Fruit fly (Drosophila melanogaster): ENCODE measurements around the gene CG14443.

CG14443 gene

dm6 chrX:6642593-6643257, 9.0 kb downstream of the CG14443 start (continued):
- TF ChIP-seq CG6163 (GFP tag; IDR thresholded peaks at IDR 0.05), result peak; percentile 80
- no peak for TF ChIP-seq fkh (GFP tag; optimal IDR thresholded peaks at IDR 0.05)
- TF ChIP-seq acj6 (GFP tag; optimal IDR thresholded peaks at IDR 0.05), result peak; percentile 31
- TF ChIP-seq CG6792 (GFP tag; optimal IDR thresholded peaks at IDR 0.05), result peak; percentile 55
- 0 out of 2 replicates have a peak, but pooled peaks have one; percentile 39 for TF ChIP-seq Gug (GFP tag; IDR thresholded peaks at IDR 0.05)
- TF ChIP-seq Eip75B (GFP tag; optimal IDR thresholded peaks at IDR 0.05), result peak; percentile 64
- TF ChIP-seq CG8119 (GFP tag; IDR thresholded peaks at IDR 0.05), result peak; percentile 77
- no peak for TF ChIP-seq Hr38 (GFP tag; optimal IDR thresholded peaks at IDR 0.05)
- no peak for TF ChIP-seq CG11902 (GFP tag; optimal IDR thresholded peaks at IDR 0.05)
- peak; percentile 35 for TF ChIP-seq CG10669 (GFP tag; optimal IDR thresholded peaks at IDR 0.05)
- no peak for TF ChIP-seq spab (GFP tag; optimal IDR thresholded peaks at IDR 0.05)
- TF ChIP-seq esn (GFP tag; optimal IDR thresholded peaks at IDR 0.05), result peak; percentile 66
- peak; percentile 42; the same call in 1 of the 2 replicates for TF ChIP-seq CG11294 (GFP tag; IDR thresholded peaks at IDR 0.05)
- TF ChIP-seq net (GFP tag; optimal IDR thresholded peaks at IDR 0.05), result peak; percentile 30
- peak; percentile 29 to 32 for TF ChIP-seq ss (GFP tag; optimal IDR thresholded peaks at IDR 0.05)
- TF ChIP-seq CG15336 (GFP tag; IDR thresholded peaks at IDR 0.05), result peak; percentile 81
- peak; percentile 34 for TF ChIP-seq CG6276 (GFP tag; optimal IDR thresholded peaks at IDR 0.05)
- peak; percentile 48 for TF ChIP-seq CG7368 (GFP tag; optimal IDR thresholded peaks at IDR 0.05)
- TF ChIP-seq Smox (GFP tag; optimal IDR thresholded peaks at IDR 0.05), result peak; percentile 54
- peak; percentile 8 for TF ChIP-seq fd59A (GFP tag; optimal IDR thresholded peaks at IDR 0.05)
- TF ChIP-seq Hr39 (GFP tag; optimal IDR thresholded peaks at IDR 0.05), result peak; percentile 59
- TF ChIP-seq Sox15 (GFP tag; optimal IDR thresholded peaks at IDR 0.05), result no peak
- no peak for TF ChIP-seq Lpt (GFP tag; optimal IDR thresholded peaks at IDR 0.05)
- no peak for TF ChIP-seq CG4318 (GFP tag; optimal IDR thresholded peaks at IDR 0.05)
- TF ChIP-seq CG8632 (GFP tag; optimal IDR thresholded peaks at IDR 0.05), result peak; percentile 26
- peak; percentile 60 for TF ChIP-seq pdm3 (GFP tag; optimal IDR thresholded peaks at IDR 0.05)
- peak; percentile 35 for TF ChIP-seq CG3032 (tag; optimal IDR thresholded peaks at IDR 0.05)
- peak; percentile 53 for TF ChIP-seq topi (GFP tag; optimal IDR thresholded peaks at IDR 0.05)

dm6 chrX:6646846-6647245, 13.1 kb downstream of the CG14443 start:
- TF ChIP-seq CG8119 (GFP tag; IDR thresholded peaks at IDR 0.05) (peak; percentile 26; the same call in 1 of the 3 replicates), CG34406 (GFP tag; optimal IDR thresholded peaks at IDR 0.05) (no peak), CG1621 (tag; optimal IDR thresholded peaks at IDR 0.05) (no peak), cyc (GFP tag; optimal IDR thresholded peaks at IDR 0.05) (no peak), Sox102F (GFP tag; optimal IDR thresholded peaks at IDR 0.05) (no peak), Blimp-1 (GFP tag; optimal IDR thresholded peaks at IDR 0.05) (no peak), CG11762 (GFP tag; optimal IDR thresholded peaks at IDR 0.05; ENCODE audit: insufficient read depth) (no peak), CG6792 (GFP tag; optimal IDR thresholded peaks at IDR 0.05) (peak; percentile 5), lz (GFP tag; optimal IDR thresholded peaks at IDR 0.05) (no peak), CG7368 (GFP tag; optimal IDR thresholded peaks at IDR 0.05) (no peak), Hr38 (GFP tag; optimal IDR thresholded peaks at IDR 0.05) (no peak), CG16779 (tag; optimal IDR thresholded peaks at IDR 0.05) (no peak), CG3919 (GFP tag; optimal IDR thresholded peaks at IDR 0.05) (peak; percentile 9), CG8632 (GFP tag; optimal IDR thresholded peaks at IDR 0.05) (no peak), Eip93F (GFP tag; optimal IDR thresholded peaks at IDR 0.05) (no peak), CG11902 (GFP tag; optimal IDR thresholded peaks at IDR 0.05) (no peak), fd59A (GFP tag; optimal IDR thresholded peaks at IDR 0.05) (no peak), CG8319 (GFP tag; optimal IDR thresholded peaks at IDR 0.05) (no peak), Sox15 (GFP tag; optimal IDR thresholded peaks at IDR 0.05) (no peak), CG9139 (GFP tag; optimal IDR thresholded peaks at IDR 0.05) (no peak), CG3032 (tag; optimal IDR thresholded peaks at IDR 0.05) (peak; percentile 10), CG6854 (GFP tag; optimal IDR thresholded peaks at IDR 0.05) (no peak), esn (GFP tag; optimal IDR thresholded peaks at IDR 0.05) (peak; percentile 12), CG6808 (GFP tag; optimal IDR thresholded peaks at IDR 0.05) (no peak), Ets96B (tag; optimal IDR thresholded peaks at IDR 0.05) (peak; percentile 3), CG6276 (GFP tag; optimal IDR thresholded peaks at IDR 0.05) (no peak), pdm3 (GFP tag; optimal IDR thresholded peaks at IDR 0.05) (no peak), dsx (GFP tag; optimal IDR thresholded peaks at IDR 0.05; ENCODE audit: poor library complexity, severe bottlenecking) (peak; percentile 1), CG32006 (GFP tag; optimal IDR thresholded peaks at IDR 0.05) (peak; percentile 37), salr (GFP tag; optimal IDR thresholded peaks at IDR 0.05) (peak in 1 of 2 experiments; percentile 6), CG6163 (GFP tag; IDR thresholded peaks at IDR 0.05) (0 out of 3 replicates have a peak, but pooled peaks have one; percentile 28), CG10669 (GFP tag; optimal IDR thresholded peaks at IDR 0.05) (no peak), Gug (GFP tag; IDR thresholded peaks at IDR 0.05) (no peak), topi (GFP tag; optimal IDR thresholded peaks at IDR 0.05) (no peak), net (GFP tag; optimal IDR thresholded peaks at IDR 0.05) (no peak), spab (GFP tag; optimal IDR thresholded peaks at IDR 0.05) (no peak)
